Worm (Caenorhabditis elegans) whole organism, L1 larva: ENCODE data around the gene C02F4.4.

Experiments
- aly-2 ChIP-seq: fragments of 150-350 bp; optimal IDR thresholded peaks from 2 replicates; lab custom pipeline; 2014; ENCODE audit warnings: missing biosample characterization, missing genetic modification characterization
- efl-3 ChIP-seq: fragments of 200-800 bp; sonication (Bioruptor generic); optimal IDR thresholded peaks from 2 replicates; lab custom pipeline; 2018; ENCODE audit warnings: mild to moderate bottlenecking, missing genetic modification characterization, missing compliant biosample characterization
- fkh-4 ChIP-seq: sonication (generic microtip); optimal IDR thresholded peaks from 2 replicates; lab custom pipeline; 2016; ENCODE audit warnings: missing compliant biosample characterization, missing genetic modification characterization, borderline replicate concordance
- snpc-4 ChIP-seq: fragments of 150-350 bp; optimal IDR thresholded peaks from 2 replicates; lab custom pipeline; 2014; ENCODE audit warnings: missing biosample characterization, missing genetic modification characterization
- tbx-2 ChIP-seq: sonication (generic microtip); optimal IDR thresholded peaks from 2 replicates; lab custom pipeline; 2016; ENCODE audit warnings: missing genetic modification characterization, missing compliant biosample characterization

- TF ChIP-seq tbx-2 (tag; lab: Kevin White, UChicago) (no peak), snpc-4 (no peak), fkh-4 (tag; lab: Kevin White, UChicago) (no peak), aly-2 (tag; lab: Kevin White, UChicago) (no peak), efl-3 (GFP tag; lab: Kevin White, UChicago) (no peak)
These were observed 6.1 kb upstream of the C02F4.4 start, which contains the start of gene cal-4 for ce11 chrIV:10521106-10521505.
